Fruit fly (Drosophila melanogaster) whole organism, pupa: ENCODE measurements around the gene Gr39b.

ENCODE experiments used
- CG14655 ChIP-seq: fragments of 200-800 bp; sonication (Bioruptor generic); optimal IDR thresholded peaks from 3 replicates; lab custom pipeline; 2017; ENCODE audit warnings: mild to moderate bottlenecking, missing biosample characterization, missing genetic modification reagents, missing genetic modification characterization
- CG15710 ChIP-seq: fragments of 200-800 bp; sonication (Bioruptor generic); optimal IDR thresholded peaks from 2 replicates; lab custom pipeline; 2018; ENCODE audit warnings: missing biosample characterization, mild to moderate bottlenecking, missing genetic modification characterization, moderate library complexity
- CG32121 ChIP-seq: fragments of 200-800 bp; sonication (Bioruptor generic); IDR thresholded peaks from 2 replicates; pipeline ENCODE4 v1.3.6; 2022; ENCODE audit warnings: missing biosample characterization, missing genetic modification characterization
- CG9948 ChIP-seq: fragments of 200-800 bp; sonication (Bioruptor generic); optimal IDR thresholded peaks from 2 replicates; lab custom pipeline; 2018; ENCODE audit warnings: missing biosample characterization, mild to moderate bottlenecking, missing genetic modification characterization, moderate library complexity
- EcR ChIP-seq: fragments of 200-800 bp; sonication (Bioruptor generic); optimal IDR thresholded peaks from 3 replicates; lab custom pipeline; 2019; ENCODE audit warnings: missing biosample characterization, missing genetic modification characterization, mild to moderate bottlenecking, moderate library complexity, missing genetic modification reagents
- Pif1A ChIP-seq: fragments of 200-800 bp; sonication (Bioruptor generic); optimal IDR thresholded peaks from 3 replicates; lab custom pipeline; 2016; ENCODE audit warnings: missing biosample characterization, missing genetic modification characterization
- fd96Ca ChIP-seq: fragments of 200-800 bp; sonication (Bioruptor generic); IDR thresholded peaks from 3 replicates; pipeline ENCODE4 v1.3.6; 2022; ENCODE audit warnings: missing biosample characterization, missing genetic modification characterization
- gl ChIP-seq: fragments of 200-800 bp; sonication (Bioruptor generic); optimal IDR thresholded peaks from 2 replicates; lab custom pipeline; 2018; ENCODE audit warnings: missing biosample characterization, mild to moderate bottlenecking, missing genetic modification characterization
- rn ChIP-seq: fragments of 200-800 bp; sonication (Bioruptor generic); IDR thresholded peaks from 2 replicates; pipeline ENCODE4 v1.3.6; 2022; ENCODE audit warnings: missing biosample characterization, missing genetic modification characterization

dm6 chr2L:21370886-21371285, 1.4 kb upstream of the Gr39b start, which contains the start of gene CG8665:
- TF ChIP-seq Pif1A (GFP tag; lab: Kevin White, UChicago) (no peak), EcR (no peak), rn (GFP tag; lab: Robert Waterston, UW) (no peak), gl (no peak), CG32121 (GFP tag; lab: Robert Waterston, UW) (no peak), CG14655 (no peak), CG9948 (tag; lab: Kevin White, UChicago) (no peak), fd96Ca (GFP tag; lab: Robert Waterston, UW) (no peak), CG15710 (tag; lab: Kevin White, UChicago) (no peak)
